Fruit fly (Drosophila melanogaster) whole organism: ENCODE results near the gene Actbeta.

Experiments
- CG8478 ChIP-seq: fragments of >200 bp; optimal IDR thresholded peaks from 2 replicates; lab custom pipeline; 2018; ENCODE audit warnings: inconsistent platforms
- usp ChIP-seq: fragments of >200 bp; optimal IDR thresholded peaks from 2 replicates; lab custom pipeline; 2017; ENCODE audit warnings: missing biosample characterization, missing genetic modification characterization, mixed read lengths

DNA sequence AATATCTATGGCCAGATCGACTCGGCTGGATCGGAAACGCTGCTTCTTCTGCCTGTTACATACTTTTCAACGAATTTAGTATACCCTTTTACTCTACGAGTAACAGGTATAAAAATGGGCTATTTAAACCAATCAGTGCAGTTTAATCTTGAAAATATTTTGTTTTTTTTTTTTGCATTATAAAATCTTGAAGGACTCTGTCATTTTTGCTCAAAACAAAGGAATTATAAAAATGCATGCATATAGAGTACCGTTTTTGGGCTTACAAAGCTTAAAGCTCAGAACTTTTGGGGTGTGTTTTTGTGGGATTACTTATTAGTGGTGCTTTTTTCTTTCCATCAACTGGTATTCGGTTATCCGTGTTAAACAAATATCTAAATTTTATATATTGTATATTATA, 41.7 kb upstream of the Actbeta start, which contains the start of gene CG11155:
- no peak for TF ChIP-seq usp (GFP tag; lab: Kevin White, UChicago)
- no peak for TF ChIP-seq CG8478 (lab: Kevin White, UChicago)
